Worm (Caenorhabditis elegans) whole organism, L1 larva: ENCODE measurements around the gene col-38.

Source experiments
- C34B4.2 ChIP-seq: sonication (generic microtip); optimal IDR thresholded peaks from 2 replicates; lab custom pipeline; 2017; ENCODE audit warnings: mild to moderate bottlenecking, missing genetic modification characterization, missing compliant biosample characterization
- F16B12.6 ChIP-seq: fragments of 150-350 bp; optimal IDR thresholded peaks from 2 replicates; lab custom pipeline; 2014; ENCODE audit warnings: missing biosample characterization, missing genetic modification characterization
- alr-1 ChIP-seq: fragments of 200-800 bp; sonication (Bioruptor generic); optimal IDR thresholded peaks from 2 replicates; lab custom pipeline; 2018; ENCODE audit warnings: borderline replicate concordance, mild to moderate bottlenecking, missing genetic modification characterization, missing compliant biosample characterization
- aly-2 ChIP-seq: fragments of 150-350 bp; optimal IDR thresholded peaks from 2 replicates; lab custom pipeline; 2014; ENCODE audit warnings: missing biosample characterization, missing genetic modification characterization
- ama-1 ChIP-seq: fragments of 150-350 bp; optimal IDR thresholded peaks from 2 replicates; lab custom pipeline; 2014
- blmp-1 ChIP-seq: fragments of 150-350 bp; optimal IDR thresholded peaks from 2 replicates; lab custom pipeline; 2014; ENCODE audit warnings: missing biosample characterization, missing genetic modification characterization
- ceh-8 ChIP-seq: fragments of 200-800 bp; sonication (Bioruptor generic); optimal IDR thresholded peaks from 2 replicates; lab custom pipeline; 2018; ENCODE audit warnings: mild to moderate bottlenecking, missing genetic modification characterization, moderate library complexity, missing compliant biosample characterization
- ces-1 ChIP-seq: fragments of 150-350 bp; optimal IDR thresholded peaks from 2 replicates; lab custom pipeline; 2014; ENCODE audit warnings: missing biosample characterization, missing genetic modification reagents, missing genetic modification characterization
- dsc-1 ChIP-seq: sonication (generic microtip); optimal IDR thresholded peaks from 2 replicates; lab custom pipeline; 2016; ENCODE audit warnings: mild to moderate bottlenecking, missing genetic modification characterization, missing compliant biosample characterization
- efl-3 ChIP-seq: fragments of 200-800 bp; sonication (Bioruptor generic); optimal IDR thresholded peaks from 2 replicates; lab custom pipeline; 2018; ENCODE audit warnings: mild to moderate bottlenecking, missing genetic modification characterization, missing compliant biosample characterization
- elt-2 ChIP-seq: sonication (generic microtip); optimal IDR thresholded peaks from 2 replicates; lab custom pipeline; 2016; ENCODE audit warnings: missing genetic modification characterization, mild to moderate bottlenecking, inconsistent platforms, missing compliant biosample characterization, missing genetic modification reagents
- ets-5 ChIP-seq: fragments of 200-800 bp; sonication (Bioruptor generic); IDR thresholded peaks from 2 replicates; pipeline ENCODE4 v1.3.6; 2022; ENCODE audit warnings: missing genetic modification characterization, missing compliant biosample characterization
- fkh-8 ChIP-seq: sonication (generic microtip); optimal IDR thresholded peaks from 2 replicates; lab custom pipeline; 2016; ENCODE audit warnings: mild to moderate bottlenecking, missing genetic modification characterization, missing compliant biosample characterization
- grh-1 ChIP-seq: fragments of 200-800 bp; sonication (Bioruptor generic); IDR thresholded peaks from 2 replicates; pipeline ENCODE4 v1.3.6; 2022; ENCODE audit warnings: missing genetic modification reagents, missing genetic modification characterization, missing compliant biosample characterization
- hlh-17 ChIP-seq: fragments of 200-800 bp; sonication (Bioruptor generic); optimal IDR thresholded peaks from 2 replicates; lab custom pipeline; 2018; ENCODE audit warnings: missing genetic modification characterization, mild to moderate bottlenecking, missing compliant biosample characterization, moderate library complexity, borderline replicate concordance
- hlh-4 ChIP-seq: sonication (generic microtip); optimal IDR thresholded peaks from 2 replicates; lab custom pipeline; 2016; ENCODE audit warnings: mild to moderate bottlenecking, missing genetic modification characterization, missing compliant biosample characterization
- lin-15B ChIP-seq: fragments of 150-350 bp; sonication (generic microtip); optimal IDR thresholded peaks from 3 replicates; lab custom pipeline; 2014; ENCODE audit warnings: missing biosample characterization, missing genetic modification characterization
- lir-3 ChIP-seq: sonication (generic microtip); optimal IDR thresholded peaks from 2 replicates; lab custom pipeline; 2016; ENCODE audit warnings: mild to moderate bottlenecking, missing genetic modification characterization, moderate library complexity, missing compliant biosample characterization; ENCODE audit not compliant: poor library complexity
- mab-9 ChIP-seq: fragments of 200-800 bp; sonication (Bioruptor generic); IDR thresholded peaks from 2 replicates; pipeline ENCODE4 v1.3.6; 2022; ENCODE audit warnings: missing genetic modification reagents, missing genetic modification characterization, missing compliant biosample characterization
- nhr-12 ChIP-seq: sonication (generic microtip); optimal IDR thresholded peaks from 2 replicates; lab custom pipeline; 2017; ENCODE audit warnings: missing biosample characterization, missing genetic modification characterization
- nhr-20 ChIP-seq: sonication (generic microtip); optimal IDR thresholded peaks from 2 replicates; lab custom pipeline; 2016; ENCODE audit warnings: mild to moderate bottlenecking, missing genetic modification characterization, missing compliant biosample characterization
- nhr-237 ChIP-seq: fragments of 150-350 bp; optimal IDR thresholded peaks from 2 replicates; lab custom pipeline; 2014; ENCODE audit warnings: missing biosample characterization, missing genetic modification characterization
- nhr-28 ChIP-seq: fragments of 150-350 bp; optimal IDR thresholded peaks from 2 replicates; lab custom pipeline; 2014; ENCODE audit warnings: missing biosample characterization, missing genetic modification characterization
- nhr-47 ChIP-seq: sonication (generic microtip); optimal IDR thresholded peaks from 2 replicates; lab custom pipeline; 2016; ENCODE audit warnings: mild to moderate bottlenecking, missing genetic modification characterization, moderate library complexity, missing compliant biosample characterization
- nhr-71 ChIP-seq: sonication (generic microtip); optimal IDR thresholded peaks from 2 replicates; lab custom pipeline; 2016; ENCODE audit warnings: mild to moderate bottlenecking, missing genetic modification characterization, moderate library complexity, missing compliant biosample characterization
- nhr-84 ChIP-seq: sonication (generic microtip); optimal IDR thresholded peaks from 2 replicates; lab custom pipeline; 2017; ENCODE audit warnings: missing biosample characterization, missing genetic modification characterization
- nhr-85 ChIP-seq: sonication (generic microtip); peaks from one replicate; lab custom pipeline; 2016; ENCODE audit warnings: missing genetic modification characterization, inconsistent platforms, missing compliant biosample characterization
- nhr-90 ChIP-seq: sonication (generic microtip); optimal IDR thresholded peaks from 2 replicates; lab custom pipeline; 2016; ENCODE audit warnings: mild to moderate bottlenecking, missing genetic modification characterization, missing compliant biosample characterization; ENCODE audit not compliant: poor library complexity
- pag-3 ChIP-seq: sonication (generic microtip); optimal IDR thresholded peaks from 2 replicates; lab custom pipeline; 2017; ENCODE audit warnings: missing genetic modification characterization, mild to moderate bottlenecking, missing compliant biosample characterization, antibody characterized with exemption, borderline replicate concordance; ENCODE audit not compliant: insufficient read depth
- pax-3 ChIP-seq: fragments of 200-800 bp; sonication (Bioruptor generic); optimal IDR thresholded peaks from 2 replicates; lab custom pipeline; 2018; ENCODE audit warnings: mild to moderate bottlenecking, missing genetic modification characterization, moderate library complexity, missing compliant biosample characterization
- snpc-4 ChIP-seq: fragments of 150-350 bp; optimal IDR thresholded peaks from 2 replicates; lab custom pipeline; 2014; ENCODE audit warnings: missing biosample characterization, missing genetic modification characterization
- tbx-2 ChIP-seq: sonication (generic microtip); optimal IDR thresholded peaks from 2 replicates; lab custom pipeline; 2016; ENCODE audit warnings: missing genetic modification characterization, missing compliant biosample characterization
- tlp-1 ChIP-seq: fragments of 150-350 bp; optimal IDR thresholded peaks from 2 replicates; lab custom pipeline; 2014; ENCODE audit warnings: missing biosample characterization, missing genetic modification characterization
- unc-130 ChIP-seq: fragments of 150-350 bp; optimal IDR thresholded peaks from 2 replicates; lab custom pipeline; 2017; ENCODE audit warnings: missing biosample characterization, missing genetic modification characterization, inconsistent platforms
- unc-86 ChIP-seq: sonication (generic microtip); optimal IDR thresholded peaks from 2 replicates; lab custom pipeline; 2016; ENCODE audit warnings: missing genetic modification characterization, missing compliant biosample characterization
- xbp-1 ChIP-seq: sonication (generic microtip); optimal IDR thresholded peaks from 2 replicates; lab custom pipeline; 2016; ENCODE audit warnings: missing genetic modification characterization, missing compliant biosample characterization

col-38 gene

ce11 chrII:8612470-8612869 lies 43.6 kb upstream of the col-38 start, which contains the start of gene T22C8.1:
T22C8.1 (plus strand) TSS chrII:8612770.
- no peak for TF ChIP-seq lir-3 (tag; lab: Kevin White, UChicago)
- TF ChIP-seq aly-2, result no peak
- no peak for TF ChIP-seq nhr-20 (tag; lab: Kevin White, UChicago)
- TF ChIP-seq hlh-17, result no peak
- no peak for TF ChIP-seq blmp-1 (tag; lab: Kevin White, UChicago)
- TF ChIP-seq elt-2, result no peak
- no peak for TF ChIP-seq snpc-4 (tag; lab: Kevin White, UChicago)
- no peak for TF ChIP-seq nhr-90 (tag; lab: Kevin White, UChicago)
- TF ChIP-seq grh-1 (GFP tag; lab: Robert Waterston, UW), result no peak
- no peak for TF ChIP-seq fkh-8 (tag; lab: Kevin White, UChicago)
- TF ChIP-seq nhr-85, result no peak
- no peak for TF ChIP-seq ama-1 (lab: Kevin White, UChicago)
- TF ChIP-seq unc-130 (tag; lab: Kevin White, UChicago), result no peak

- TF ChIP-seq alr-1 (no peak), nhr-71 (tag; lab: Kevin White, UChicago) (peak; percentile 9), nhr-47 (tag; lab: Kevin White, UChicago) (peak; percentile 0), tbx-2 (no peak), fkh-8 (tag; lab: Kevin White, UChicago) (peak; percentile 23), xbp-1 (tag; lab: Kevin White, UChicago) (no peak), ceh-8 (peak; percentile 75), pag-3 (tag; lab: Kevin White, UChicago) (no peak), nhr-28 (tag; lab: Kevin White, UChicago) (no peak), nhr-237 (tag; lab: Kevin White, UChicago) (no peak)
These were observed 42.4 kb upstream of the col-38 start for ce11 chrII:8611330-8611729.

ce11 chrII:8610585-8610984 lies 41.7 kb upstream of the col-38 start:
- TF ChIP-seq nhr-71 (tag; lab: Kevin White, UChicago), result peak; percentile 15
- TF ChIP-seq ets-5, result no peak
- TF ChIP-seq fkh-8 (tag; lab: Kevin White, UChicago), result no peak
- TF ChIP-seq lin-15B (tag; lab: Kevin White, UChicago), result no peak
- no peak for TF ChIP-seq nhr-84 (tag; lab: Kevin White, UChicago)
- peak; percentile 93 for TF ChIP-seq hlh-4 (tag; lab: Kevin White, UChicago)
- no peak for TF ChIP-seq unc-130 (tag; lab: Kevin White, UChicago)
- TF ChIP-seq nhr-47 (tag; lab: Kevin White, UChicago), result peak; percentile 15
- TF ChIP-seq, all 84 proteins: peak for 3

- TF ChIP-seq efl-3 (GFP tag; lab: Kevin White, UChicago) (no peak), nhr-90 (tag; lab: Kevin White, UChicago) (no peak), nhr-84 (tag; lab: Kevin White, UChicago) (no peak), hlh-17 (no peak), ces-1 (no peak), pax-3 (tag; lab: Kevin White, UChicago) (no peak), nhr-12 (no peak), unc-86 (tag; lab: Kevin White, UChicago) (no peak), alr-1 (no peak), dsc-1 (tag; lab: Kevin White, UChicago) (no peak), C34B4.2 (tag; lab: Kevin White, UChicago) (no peak), mab-9 (GFP tag; lab: Robert Waterston, UW) (no peak), lin-15B (tag; lab: Kevin White, UChicago) (no peak), F16B12.6 (tag; lab: Kevin White, UChicago) (no peak), tlp-1 (tag; lab: Kevin White, UChicago) (no peak), ama-1 (lab: Kevin White, UChicago) (no peak)
- TF ChIP-seq, all 84 proteins: peak for 0
These were observed 41.2 kb upstream of the col-38 start, which contains the start of gene F28C6.9 for ce11 chrII:8610085-8610484. F28C6.9 (minus strand) TSS chrII:8610185.
